Fruit fly (Drosophila melanogaster) whole organism, embryonic: ENCODE measurements around the gene dome.

Source experiments
- Abd-B ChIP-seq: fragments of 200-800 bp; sonication (Bioruptor generic); optimal IDR thresholded peaks from 2 replicates; lab custom pipeline; 2018; ENCODE audit warnings: missing biosample characterization, mild to moderate bottlenecking, missing genetic modification characterization, moderate library complexity
- Atf-2 ChIP-seq: fragments of 200-800 bp; sonication (Bioruptor generic); optimal IDR thresholded peaks from 2 replicates; lab custom pipeline; 2016; ENCODE audit warnings: missing biosample characterization, missing genetic modification characterization
- CG10147 ChIP-seq: fragments of 200-800 bp; sonication (Bioruptor generic); optimal IDR thresholded peaks from 2 replicates; lab custom pipeline; 2019; ENCODE audit warnings: missing biosample characterization, mild to moderate bottlenecking, missing genetic modification characterization, moderate library complexity
- CG10321 ChIP-seq: fragments of 200-800 bp; sonication (Bioruptor generic); IDR thresholded peaks from 2 replicates; pipeline ENCODE4 v1.3.6; 2022; ENCODE audit warnings: missing biosample characterization, missing genetic modification characterization
- CG10654 ChIP-seq: fragments of 200-800 bp; sonication (Bioruptor generic); optimal IDR thresholded peaks from 2 replicates; lab custom pipeline; 2016; ENCODE audit warnings: missing biosample characterization, missing genetic modification characterization
- CG11247 ChIP-seq: fragments of 200-800 bp; sonication (Bioruptor generic); IDR thresholded peaks from 2 replicates; pipeline ENCODE4 v1.3.6; 2022; ENCODE audit warnings: missing biosample characterization, missing genetic modification characterization
- CG13894 ChIP-seq: fragments of 200-800 bp; sonication (Bioruptor generic); optimal IDR thresholded peaks from 3 replicates; lab custom pipeline; 2018; ENCODE audit warnings: missing biosample characterization, mild to moderate bottlenecking, missing genetic modification characterization, moderate library complexity
- CG14441 ChIP-seq: fragments of 200-800 bp; sonication (Bioruptor generic); IDR thresholded peaks from 2 replicates; pipeline ENCODE4 v1.3.6; 2022; ENCODE audit warnings: missing biosample characterization, missing genetic modification characterization
- CG16779 ChIP-seq: fragments of 200-800 bp; sonication (Bioruptor generic); IDR thresholded peaks from 2 replicates; pipeline ENCODE4 v1.3.6; 2022; ENCODE audit warnings: missing biosample characterization, missing genetic modification characterization
- CG18619 ChIP-seq: fragments of 200-800 bp; sonication (Bioruptor generic); optimal IDR thresholded peaks from 3 replicates; lab custom pipeline; 2017; ENCODE audit warnings: missing biosample characterization, mild to moderate bottlenecking, missing genetic modification characterization
- CG3065 ChIP-seq: fragments of 200-800 bp; sonication (Bioruptor generic); optimal IDR thresholded peaks from 2 replicates; lab custom pipeline; 2016; ENCODE audit warnings: missing biosample characterization, missing genetic modification characterization
- CG32772 ChIP-seq: fragments of 200-800 bp; sonication (Bioruptor generic); IDR thresholded peaks from 2 replicates; pipeline ENCODE4 v1.3.6; 2022; ENCODE audit warnings: missing biosample characterization, missing genetic modification characterization
- CG3726 ChIP-seq: fragments of 200-800 bp; sonication (Bioruptor generic); IDR thresholded peaks from 3 replicates; pipeline ENCODE4, ENCODE4 v1.3.6; 2022; ENCODE audit warnings: missing biosample characterization, missing genetic modification characterization
- CG4282 ChIP-seq: fragments of 200-800 bp; sonication (Bioruptor generic); optimal IDR thresholded peaks from 2 replicates; lab custom pipeline; 2016; ENCODE audit warnings: missing biosample characterization, missing genetic modification characterization
- CG6272 ChIP-seq: fragments of 200-800 bp; sonication (Bioruptor generic); IDR thresholded peaks from 2 replicates; pipeline ENCODE4 v1.3.6; 2022; ENCODE audit warnings: missing biosample characterization, missing genetic modification characterization
- CG9727 ChIP-seq: fragments of 200-800 bp; sonication (Bioruptor generic); optimal IDR thresholded peaks from 3 replicates; lab custom pipeline; 2017; ENCODE audit warnings: missing biosample characterization, mild to moderate bottlenecking, missing genetic modification characterization
- Dfd ChIP-seq, 2 experiments: fragments of >200 bp; optimal IDR thresholded peaks; 2 replicates each; lab custom pipeline; 2017; ENCODE audit warnings: missing biosample characterization in 2 of 2, missing genetic modification characterization in 2 of 2
- HLH54F ChIP-seq: fragments of 200-800 bp; sonication (Bioruptor generic); optimal IDR thresholded peaks from 3 replicates; lab custom pipeline; 2016; ENCODE audit warnings: missing biosample characterization, missing genetic modification characterization
- Pdp1 ChIP-seq, 2 experiments: fragments of 200-800 bp; sonication (Bioruptor generic); optimal IDR thresholded peaks; 3 replicates each; lab custom pipeline; 2016; ENCODE audit warnings: missing biosample characterization in 2 of 2, missing genetic modification characterization in 2 of 2, mild to moderate bottlenecking in 1 of 2, moderate library complexity in 1 of 2
- Poxn ChIP-seq: fragments of 200-800 bp; sonication (Bioruptor generic); IDR thresholded peaks from 2 replicates; pipeline ENCODE4 v1.3.6; 2022; ENCODE audit warnings: missing biosample characterization, missing genetic modification characterization
- Ptx1 ChIP-seq: fragments of 200-800 bp; sonication (Bioruptor generic); IDR thresholded peaks from 2 replicates; pipeline ENCODE4 v1.3.6; 2022; ENCODE audit warnings: missing biosample characterization, missing genetic modification characterization
- Sin3A ChIP-seq: fragments of >200 bp; optimal IDR thresholded peaks from 2 replicates; lab custom pipeline; 2018
- Trl ChIP-seq, 3 experiments: fragments of >200 bp in 2 of 3; fragments of 200-800 bp in 1 of 3; sonication (Bioruptor generic) in 1 of 3; optimal IDR thresholded peaks; 2 replicates in 1 of 3; 3 replicates in 2 of 3; lab custom pipeline; 2016 to 2017; ENCODE audit warnings: missing biosample characterization in 1 of 3, missing genetic modification characterization in 1 of 3
- abd-A ChIP-seq: fragments of 200-800 bp; sonication (Bioruptor generic); optimal IDR thresholded peaks from 3 replicates; lab custom pipeline; 2019; ENCODE audit warnings: missing biosample characterization, mild to moderate bottlenecking, missing genetic modification characterization, moderate library complexity
- ase ChIP-seq: fragments of 200-800 bp; sonication (Bioruptor generic); IDR thresholded peaks from 3 replicates; pipeline ENCODE4 v1.3.6; 2022; ENCODE audit warnings: missing biosample characterization, missing genetic modification characterization
- ato ChIP-seq: fragments of 200-800 bp; sonication (Bioruptor generic); IDR thresholded peaks from 2 replicates; pipeline ENCODE4 v1.3.6; 2022; ENCODE audit warnings: missing biosample characterization, missing genetic modification characterization; ENCODE audit not compliant: partially characterized antibody
- bbx ChIP-seq: fragments of 200-800 bp; sonication (Bioruptor generic); IDR thresholded peaks from 2 replicates; pipeline ENCODE4 v1.3.6; 2022; ENCODE audit warnings: missing biosample characterization, missing genetic modification characterization; ENCODE audit not compliant: partially characterized antibody
- bigmax ChIP-seq: fragments of 200-800 bp; sonication (Bioruptor generic); optimal IDR thresholded peaks from 2 replicates; lab custom pipeline; 2018; ENCODE audit warnings: missing biosample characterization, mild to moderate bottlenecking, missing genetic modification characterization
- bowl ChIP-seq: fragments of 200-800 bp; sonication (Bioruptor generic); IDR thresholded peaks from 2 replicates; pipeline ENCODE4 v1.3.6; 2022; ENCODE audit warnings: missing biosample characterization, missing genetic modification characterization
- bsh ChIP-seq, 2 experiments: fragments of 200-800 bp; sonication (Bioruptor generic); optimal IDR thresholded peaks; 2 replicates each; lab custom pipeline; 2017 to 2018; ENCODE audit warnings: mild to moderate bottlenecking in 2 of 2, missing biosample characterization in 2 of 2, missing genetic modification characterization in 2 of 2, moderate library complexity in 1 of 2
- da ChIP-seq: fragments of 200-800 bp; sonication (Bioruptor generic); optimal IDR thresholded peaks from 2 replicates; lab custom pipeline; 2016; ENCODE audit warnings: missing biosample characterization, missing genetic modification characterization
- dati ChIP-seq: fragments of 200-800 bp; sonication (Bioruptor generic); IDR thresholded peaks from 2 replicates; pipeline ENCODE4 v1.3.6; 2022; ENCODE audit warnings: missing biosample characterization, missing genetic modification characterization
- ewg ChIP-seq: fragments of 200-800 bp; sonication (Bioruptor generic); optimal IDR thresholded peaks from 3 replicates; lab custom pipeline; 2017; ENCODE audit warnings: mild to moderate bottlenecking, missing biosample characterization, missing genetic modification reagents, missing genetic modification characterization
- eyg ChIP-seq: fragments of 200-800 bp; sonication (Bioruptor generic); optimal IDR thresholded peaks from 3 replicates; lab custom pipeline; 2016; ENCODE audit warnings: missing biosample characterization, missing genetic modification characterization
- gem ChIP-seq: fragments of 200-800 bp; sonication (Bioruptor generic); optimal IDR thresholded peaks from 2 replicates; lab custom pipeline; 2019; ENCODE audit warnings: missing biosample characterization, mild to moderate bottlenecking, missing genetic modification characterization, moderate library complexity
- hb ChIP-seq: fragments of 200-800 bp; sonication (Bioruptor generic); IDR thresholded peaks from 3 replicates; pipeline ENCODE4 v1.3.6; 2022; ENCODE audit warnings: missing biosample characterization, missing genetic modification characterization; ENCODE audit not compliant: partially characterized antibody
- lbe ChIP-seq: fragments of 200-800 bp; sonication (Bioruptor generic); optimal IDR thresholded peaks from 2 replicates; lab custom pipeline; 2016; ENCODE audit warnings: missing biosample characterization, mild to moderate bottlenecking, missing genetic modification characterization
- nerfin-1 ChIP-seq: fragments of 200-800 bp; sonication (Bioruptor generic); optimal IDR thresholded peaks from 3 replicates; lab custom pipeline; 2019; ENCODE audit warnings: missing biosample characterization, mild to moderate bottlenecking, missing genetic modification characterization, moderate library complexity
- org-1 ChIP-seq: fragments of 200-800 bp; sonication (Bioruptor generic); optimal IDR thresholded peaks from 2 replicates; lab custom pipeline; 2017; ENCODE audit warnings: missing biosample characterization, missing genetic modification characterization
- pho ChIP-seq: fragments of 200-800 bp; sonication (Bioruptor generic); optimal IDR thresholded peaks from 2 replicates; lab custom pipeline; 2016; ENCODE audit warnings: missing biosample characterization, missing genetic modification characterization
- phol ChIP-seq: fragments of 200-800 bp; sonication (Bioruptor generic); optimal IDR thresholded peaks from 3 replicates; lab custom pipeline; 2018; ENCODE audit warnings: missing biosample characterization, mild to moderate bottlenecking, missing genetic modification characterization, moderate library complexity
- run ChIP-seq: fragments of 200-800 bp; sonication (Bioruptor generic); optimal IDR thresholded peaks from 3 replicates; lab custom pipeline; 2018; ENCODE audit warnings: missing biosample characterization, mild to moderate bottlenecking, missing genetic modification characterization
- salm ChIP-seq: fragments of 200-800 bp; sonication (Bioruptor generic); optimal IDR thresholded peaks from 2 replicates; lab custom pipeline; 2018; ENCODE audit warnings: missing biosample characterization, mild to moderate bottlenecking, missing genetic modification characterization
- sima ChIP-seq: fragments of 200-800 bp; sonication (Bioruptor generic); optimal IDR thresholded peaks from 2 replicates; lab custom pipeline; 2016; ENCODE audit warnings: missing biosample characterization, missing genetic modification characterization
- sna ChIP-seq: fragments of 200-800 bp; sonication (Bioruptor generic); IDR thresholded peaks from 2 replicates; pipeline ENCODE4 v1.3.6; 2022; ENCODE audit warnings: missing biosample characterization, missing genetic modification characterization; ENCODE audit not compliant: partially characterized antibody
- tna ChIP-seq: fragments of 200-800 bp; sonication (Bioruptor generic); IDR thresholded peaks from 2 replicates; pipeline ENCODE4 v1.3.6; 2022; ENCODE audit warnings: missing biosample characterization, missing genetic modification characterization; ENCODE audit not compliant: partially characterized antibody
- ttk ChIP-seq: fragments of 200-800 bp; sonication (Bioruptor generic); IDR thresholded peaks from 2 replicates; pipeline ENCODE4 v2.1.2; 2022; ENCODE audit warnings: missing biosample characterization, missing genetic modification characterization
- usp ChIP-seq: fragments of >200 bp; optimal IDR thresholded peaks from 2 replicates; lab custom pipeline; 2017; ENCODE audit warnings: missing biosample characterization, missing genetic modification characterization
- vfl ChIP-seq: fragments of 200-800 bp; sonication (Bioruptor generic); optimal IDR thresholded peaks from 2 replicates; lab custom pipeline; 2016; ENCODE audit warnings: missing biosample characterization, missing genetic modification characterization

dome gene

DNA sequence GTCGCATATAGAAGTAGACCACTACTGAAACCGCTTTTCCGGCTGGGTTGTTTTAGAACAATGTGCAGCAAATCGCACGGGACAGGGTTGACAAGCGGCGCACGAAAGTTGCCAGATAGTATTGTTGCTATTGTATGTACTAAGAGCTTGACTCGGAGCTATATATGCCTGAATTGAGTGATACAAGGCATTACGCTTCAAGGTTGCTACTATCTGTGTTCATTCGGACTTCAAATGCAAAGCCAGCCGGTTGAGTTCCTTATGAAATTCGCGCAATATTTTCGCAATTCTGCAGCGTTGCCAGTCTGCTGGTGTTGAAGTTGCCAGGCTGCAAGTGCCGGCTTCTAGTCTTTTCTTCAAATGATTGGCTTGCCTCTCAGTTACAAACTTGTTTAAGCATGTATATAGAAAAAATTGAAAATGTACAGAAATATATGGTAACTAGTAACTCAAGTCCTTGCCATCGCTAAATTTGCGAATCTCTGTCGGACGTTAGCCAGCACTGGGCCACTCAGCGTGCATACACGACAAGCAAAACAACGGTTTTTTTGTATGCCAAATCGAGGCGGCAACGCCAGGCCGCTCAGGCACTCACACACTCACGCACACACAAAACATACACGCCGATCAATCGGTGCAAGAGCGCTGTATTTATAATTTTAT is 31.4 kb downstream of the dome start, which contains the start of the genes Ranbp21 and Elys (continued):
- 0 out of 2 replicates have a peak, but pooled peaks have one; percentile 28 for TF ChIP-seq sna (GFP tag; lab: Robert Waterston, UW)
- no peak for TF ChIP-seq CG10147 (GFP tag; lab: Kevin White, UChicago)
- peak; percentile 15 for TF ChIP-seq eyg
- TF ChIP-seq usp: no peak
- TF ChIP-seq CG3065 (GFP tag; lab: Kevin White, UChicago): no peak
- 0 out of 2 replicates have a peak, but pooled peaks have one; percentile 12 for TF ChIP-seq bbx (GFP tag; lab: Robert Waterston, UW)
- TF ChIP-seq CG13894 (tag; lab: Kevin White, UChicago): no peak
- no peak for TF ChIP-seq bowl (GFP tag; lab: Robert Waterston, UW)
- no peak for TF ChIP-seq ato (GFP tag; lab: Robert Waterston, UW)
- peak in 1 of 2 experiments; percentile 25 for TF ChIP-seq Trl (optimal IDR thresholded peaks at IDR 0.05; lab: Kevin White, UChicago)
- peak; percentile 44 for TF ChIP-seq Trl (GFP tag; optimal IDR thresholded peaks at IDR 0.05; lab: Kevin White, UChicago)
- TF ChIP-seq salm (tag; lab: Kevin White, UChicago): no peak
- no peak for TF ChIP-seq Poxn (GFP tag; lab: Robert Waterston, UW)
- no peak for TF ChIP-seq bigmax (GFP tag; lab: Kevin White, UChicago)
- no peak for TF ChIP-seq CG3726 (GFP tag; lab: Robert Waterston, UW)
- TF ChIP-seq Pdp1 (GFP tag; optimal IDR thresholded peaks at IDR 0.05; lab: Kevin White, UChicago): peak; percentile 44 to 61
- no peak for TF ChIP-seq CG10654 (GFP tag; lab: Kevin White, UChicago)
- TF ChIP-seq ewg (GFP tag; lab: Kevin White, UChicago): no peak
- TF ChIP-seq HLH54F (GFP tag; lab: Kevin White, UChicago): peak; percentile 76
- no peak for TF ChIP-seq dati (GFP tag; lab: Robert Waterston, UW)
- TF ChIP-seq ttk (GFP tag; lab: Robert Waterston, UW): peak; percentile 51; the same call in 1 of the 2 replicates
- no peak for TF ChIP-seq CG4282
- peak; percentile 59 for TF ChIP-seq phol (tag; lab: Kevin White, UChicago)
- TF ChIP-seq CG32772: peak; percentile 68
- peak; percentile 55; the same call in 1 of the 2 replicates for TF ChIP-seq CG14441 (GFP tag; lab: Robert Waterston, UW)
- no peak for TF ChIP-seq gem (tag; lab: Kevin White, UChicago)
- peak; percentile 63; the same call in 1 of the 2 replicates for TF ChIP-seq Ptx1 (GFP tag; lab: Robert Waterston, UW)
- TF ChIP-seq pho (GFP tag; lab: Kevin White, UChicago): peak; percentile 53
- no peak for TF ChIP-seq run (tag; lab: Kevin White, UChicago)
- peak; percentile 37 for TF ChIP-seq Abd-B (GFP tag; lab: Kevin White, UChicago)
- peak; percentile 40; the same call in 1 of the 2 replicates for TF ChIP-seq CG6272
- TF ChIP-seq da: peak; percentile 24
- TF ChIP-seq sima: no peak
- peak; percentile 38; the same call in 1 of the 2 replicates for TF ChIP-seq CG11247
- TF ChIP-seq CG18619 (GFP tag; lab: Kevin White, UChicago): peak; percentile 26
- TF ChIP-seq vfl (GFP tag; lab: Kevin White, UChicago): peak; percentile 26
- no peak for TF ChIP-seq lbe (GFP tag; lab: Kevin White, UChicago)
- peak; percentile 50; the same call in 1 of the 3 replicates for TF ChIP-seq ase (GFP tag; lab: Robert Waterston, UW)
- TF ChIP-seq Sin3A (lab: Kevin White, UChicago): peak; percentile 95
- TF ChIP-seq Dfd (GFP tag; optimal IDR thresholded peaks at IDR 0.05; lab: Kevin White, UChicago): no peak
- no peak for TF ChIP-seq abd-A (tag; lab: Kevin White, UChicago)
- TF ChIP-seq Atf-2 (GFP tag; lab: Kevin White, UChicago): no peak
- no peak for TF ChIP-seq org-1 (GFP tag; lab: Kevin White, UChicago)
- TF ChIP-seq CG16779 (GFP tag; lab: Robert Waterston, UW): no peak
- TF ChIP-seq CG10321 (GFP tag; lab: Robert Waterston, UW): no peak
- peak; percentile 59 for TF ChIP-seq CG9727 (GFP tag; lab: Kevin White, UChicago)
- TF ChIP-seq nerfin-1: no peak
- TF ChIP-seq hb (GFP tag; lab: Robert Waterston, UW): 0 out of 3 replicates have a peak, but pooled peaks have one; percentile 56
- TF ChIP-seq tna: no peak
- TF ChIP-seq bsh (GFP tag; optimal IDR thresholded peaks at IDR 0.05; lab: Kevin White, UChicago): peak in 1 of 2 experiments; percentile 31
